Fruit fly (Drosophila melanogaster): Measurements from ENCODE around the gene AdamTS-B.

The AdamTS-B gene

dm6 chrX:5671537-5672029, 26.8 kb upstream of the AdamTS-B start, which contains the start of gene Rab18 (continued):
- peak; percentile 26 for TF ChIP-seq CG1647 (GFP tag; optimal IDR thresholded peaks at IDR 0.05)
- peak; percentile 2 for TF ChIP-seq chn (GFP tag; optimal IDR thresholded peaks at IDR 0.05)
- TF ChIP-seq CG18599 (GFP tag; optimal IDR thresholded peaks at IDR 0.05) = no peak
- TF ChIP-seq CG30020 (tag; optimal IDR thresholded peaks at IDR 0.05) = peak; percentile 11
- peak; percentile 13; the same call in 1 of the 2 replicates for TF ChIP-seq sob (GFP tag; IDR thresholded peaks at IDR 0.05)
- no peak for TF ChIP-seq CG17186 (GFP tag; optimal IDR thresholded peaks at IDR 0.05)
- peak; percentile 13; the same call in 1 of the 2 replicates for TF ChIP-seq H2.0 (GFP tag; IDR thresholded peaks at IDR 0.05)
- peak; percentile 3 for TF ChIP-seq Side (GFP tag; optimal IDR thresholded peaks at IDR 0.05)
- peak; percentile 28 for TF ChIP-seq NfI (GFP tag; optimal IDR thresholded peaks at IDR 0.05)
- TF ChIP-seq CG9437 (GFP tag; optimal IDR thresholded peaks at IDR 0.05) = no peak
- TF ChIP-seq CG11085 (GFP tag; IDR thresholded peaks at IDR 0.05) = peak; percentile 23; the same call in 1 of the 2 replicates
- no peak for TF ChIP-seq CG17568 (GFP tag; optimal IDR thresholded peaks at IDR 0.05)
- peak; percentile 20 for TF ChIP-seq grau (tag; optimal IDR thresholded peaks at IDR 0.05)
- TF ChIP-seq CG12071 (GFP tag; optimal IDR thresholded peaks at IDR 0.05) = no peak
- peak; percentile 62 for TF ChIP-seq pzg (GFP tag; optimal IDR thresholded peaks at IDR 0.05)
- no peak for TF ChIP-seq prd (optimal IDR thresholded peaks at IDR 0.05)
- TF ChIP-seq prd (GFP tag; IDR thresholded peaks at IDR 0.05) = peak; percentile 63; the same call in 1 of the 3 replicates
- TF ChIP-seq CG9215 (GFP tag; IDR thresholded peaks at IDR 0.05) = peak; percentile 47; the same call in 1 of the 2 replicates
- TF ChIP-seq CG9932 (GFP tag; IDR thresholded peaks at IDR 0.05) = peak; percentile 77
- no peak for TF ChIP-seq insv (GFP tag; optimal IDR thresholded peaks at IDR 0.05)
- TF ChIP-seq YL-1 (GFP tag; optimal IDR thresholded peaks at IDR 0.05) = peak; percentile 43
- peak; percentile 27 for TF ChIP-seq Hsf (GFP tag; optimal IDR thresholded peaks at IDR 0.05)
- TF ChIP-seq CG9609 (GFP tag; optimal IDR thresholded peaks at IDR 0.05) = peak; percentile 29
- TF ChIP-seq ara (GFP tag; IDR thresholded peaks at IDR 0.05) = no peak
- TF ChIP-seq Opbp (GFP tag; IDR thresholded peaks at IDR 0.05; ENCODE audit: partially characterized antibody) = peak; percentile 59; the same call in 1 of the 3 replicates
- TF ChIP-seq CG10366 (GFP tag; IDR thresholded peaks at IDR 0.05) = peak; percentile 17; the same call in 1 of the 2 replicates
- peak; percentile 83 for TF ChIP-seq MBD-R2 (GFP tag; IDR thresholded peaks at IDR 0.05)
- TF ChIP-seq ssp (GFP tag; IDR thresholded peaks at IDR 0.05) = peak; percentile 60
- TF ChIP-seq vvl (GFP tag; IDR thresholded peaks at IDR 0.05) = peak; percentile 75
- peak; percentile 38 for TF ChIP-seq CG33213 (GFP tag; optimal IDR thresholded peaks at IDR 0.05)
- TF ChIP-seq gce (GFP tag; IDR thresholded peaks at IDR 0.05) = no peak
- TF ChIP-seq ttk (GFP tag; IDR thresholded peaks at IDR 0.05) = peak; percentile 40; the same call in 1 of the 2 replicates
- TF ChIP-seq Sry-β (GFP tag; optimal IDR thresholded peaks at IDR 0.05) = peak; percentile 80
- peak; percentile 49 for TF ChIP-seq pnt (GFP tag; optimal IDR thresholded peaks at IDR 0.05)
- peak; percentile 94 for TF ChIP-seq Ets65A (GFP tag)
- TF ChIP-seq lmd (GFP tag; IDR thresholded peaks at IDR 0.05) = peak; percentile 17; the same call in 1 of the 2 replicates
- TF ChIP-seq CG1792 (GFP tag; optimal IDR thresholded peaks at IDR 0.05) = no peak
- TF ChIP-seq CG7786 (GFP tag; optimal IDR thresholded peaks at IDR 0.05) = peak; percentile 31
- peak; percentile 52 for TF ChIP-seq slp2 (GFP tag; optimal IDR thresholded peaks at IDR 0.05)
- TF ChIP-seq Med (GFP tag) = peak; percentile 87
- TF ChIP-seq CG1024 (GFP tag; IDR thresholded peaks at IDR 0.05) = 0 out of 2 replicates have a peak, but pooled peaks have one; percentile 23
- TF ChIP-seq mam (GFP tag; optimal IDR thresholded peaks at IDR 0.05) = peak; percentile 65
- peak; percentile 14 for TF ChIP-seq HLHmδ (GFP tag; optimal IDR thresholded peaks at IDR 0.05)
- peak; percentile 52; the same call in 1 of the 3 replicates for TF ChIP-seq zfh1 (GFP tag; IDR thresholded peaks at IDR 0.05)
- peak; percentile 35; the same call in 1 of the 3 replicates for TF ChIP-seq vnd (GFP tag; IDR thresholded peaks at IDR 0.05; ENCODE audit: partially characterized antibody)
- TF ChIP-seq CG11456 (GFP tag; IDR thresholded peaks at IDR 0.05) = peak; percentile 75; the same call in 2 of the 3 replicates
- peak; percentile 57 for TF ChIP-seq bbx (GFP tag; IDR thresholded peaks at IDR 0.05; ENCODE audit: partially characterized antibody)
- peak; percentile 27 for TF ChIP-seq pum (GFP tag; optimal IDR thresholded peaks at IDR 0.05)
- TF ChIP-seq chif (GFP tag; optimal IDR thresholded peaks at IDR 0.05) = peak in 1 of 2 experiments; percentile 26
- peak; percentile 9; the same call in 1 of the 3 replicates for TF ChIP-seq CG17361 (GFP tag; IDR thresholded peaks at IDR 0.05)
- TF ChIP-seq CG6791 (GFP tag; IDR thresholded peaks at IDR 0.05; ENCODE audit: partially characterized antibody) = peak; percentile 69
